Worm (Caenorhabditis elegans): Measurements from ENCODE around the gene fmo-1.

fmo-1 gene

DNA sequence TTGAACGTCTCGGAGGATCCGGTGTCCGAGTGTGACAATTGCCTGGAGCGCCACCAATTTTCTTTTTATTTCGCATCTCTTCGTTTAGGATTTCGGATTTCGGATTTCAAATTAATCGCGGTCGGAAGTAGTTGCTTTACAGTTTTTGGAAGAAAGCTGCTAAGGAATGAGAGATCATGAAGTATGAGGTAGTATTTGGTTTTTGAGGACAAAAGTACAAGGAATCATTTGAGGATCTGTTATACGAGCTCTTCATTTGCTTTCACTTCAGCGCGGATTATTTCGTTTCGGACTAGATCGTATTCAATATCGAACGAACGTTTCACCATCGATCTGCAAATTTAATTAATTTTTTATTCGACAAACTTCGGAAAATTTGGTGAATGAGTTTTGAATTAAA, 38.0 kb downstream of the fmo-1 start, which contains the start of gene R102.11:
TSS of gene R102.11 (minus strand) at position 101 of the 400 bp plus-strand sequence.
- TF ChIP-seq hrde-1 (tag; optimal IDR thresholded peaks at IDR 0.05; ENCODE audit: borderline replicate concordance) (no peak), aptf-2 (GFP tag; conservative IDR thresholded peaks at IDR 0.05) (no peak), Y53G8AR.9 (GFP tag; conservative IDR thresholded peaks at IDR 0.05) (no peak), aptf-3 (GFP tag; IDR thresholded peaks at IDR 0.05) (no peak), ccch-3 (GFP tag; optimal IDR thresholded peaks at IDR 0.05) (no peak), hlh-12 (tag; optimal IDR thresholded peaks at IDR 0.05) (no peak), F55B11.4 (tag; optimal IDR thresholded peaks at IDR 0.05; ENCODE audit: borderline replicate concordance, insufficient read depth) (no peak), F37B4.10 (GFP tag; IDR thresholded peaks at IDR 0.05) (no peak), F57C9.4 (tag; optimal IDR thresholded peaks at IDR 0.05) (no peak), hsf-1 (GFP tag; IDR thresholded peaks at IDR 0.05) (no peak), egl-18 (GFP tag; IDR thresholded peaks at IDR 0.05) (no peak), atf-7 (tag; optimal IDR thresholded peaks at IDR 0.05) (no peak), madf-6 (GFP tag; IDR thresholded peaks at IDR 0.05) (no peak), Y79H2A.3 (GFP tag; conservative IDR thresholded peaks at IDR 0.05) (no peak), madf-10 (tag; optimal IDR thresholded peaks at IDR 0.05) (no peak), ets-4 (GFP tag; optimal IDR thresholded peaks at IDR 0.05) (no peak)

DNA sequence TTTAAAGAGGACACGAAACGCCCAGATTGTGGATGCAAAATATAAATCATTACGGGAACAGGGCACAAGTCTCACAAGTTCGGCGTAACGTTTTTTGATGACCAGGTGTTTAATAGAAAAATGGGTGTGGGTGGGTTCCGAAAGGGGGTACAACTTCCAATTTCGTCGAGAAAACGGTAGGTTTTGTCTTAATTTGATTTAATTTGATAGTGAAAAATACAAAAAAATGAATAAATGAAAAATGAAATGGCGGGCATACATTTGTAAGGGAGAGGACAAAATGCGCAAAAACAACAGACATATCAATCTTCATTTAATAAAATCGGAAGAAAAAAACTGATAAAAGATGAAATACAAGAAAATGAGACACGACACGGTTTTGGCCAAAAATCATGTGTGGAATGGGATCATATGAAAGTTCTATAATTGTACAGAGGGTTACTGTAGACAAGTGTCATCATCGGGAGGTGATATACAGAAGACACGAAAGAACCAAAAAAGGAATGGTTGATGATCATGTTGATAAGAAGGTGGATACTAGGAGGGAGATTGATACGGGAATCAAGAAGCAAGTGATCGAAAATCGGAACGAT, 40.3 kb downstream of the fmo-1 start:
- TF ChIP-seq efl-1 (GFP tag; optimal IDR thresholded peaks at IDR 0.05) (no peak), snpc-1.1 (tag; optimal IDR thresholded peaks at IDR 0.05; ENCODE audit: insufficient read depth) (no peak), nhr-80 (tag; optimal IDR thresholded peaks at IDR 0.05) (no peak), mel-28 (tag; optimal IDR thresholded peaks at IDR 0.05; ENCODE audit: borderline replicate concordance) (no peak), F39B2.1 (GFP tag; IDR thresholded peaks at IDR 0.05) (no peak), F57C9.4 (tag; optimal IDR thresholded peaks at IDR 0.05) (no peak), cebp-1 (GFP tag; IDR thresholded peaks at IDR 0.05) (no peak), cebp-1 (tag; optimal IDR thresholded peaks at IDR 0.05) (no peak), him-1 (tag; optimal IDR thresholded peaks at IDR 0.05) (no peak), somi-1 (GFP tag; optimal IDR thresholded peaks at IDR 0.05) (peak; percentile 5)

DNA sequence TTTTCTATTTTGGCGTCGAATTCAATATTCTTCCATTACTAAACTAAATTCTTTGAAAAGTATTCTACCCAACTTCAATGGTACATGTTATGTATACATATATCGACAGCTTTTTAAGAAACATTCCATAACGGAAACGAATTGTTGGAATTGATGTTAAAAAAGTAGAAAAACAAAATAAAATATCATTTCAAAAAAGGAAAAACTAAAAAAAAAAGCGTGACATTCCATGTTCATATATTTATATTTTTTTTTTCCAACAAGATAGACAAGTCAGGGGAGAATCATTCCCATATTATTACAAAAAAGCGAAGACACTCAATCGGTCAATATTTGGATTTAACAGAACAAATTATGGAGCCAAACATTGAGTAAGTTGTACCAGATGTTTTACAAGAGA, 43.5 kb downstream of the fmo-1 start, which contains the start of gene R102.10:
TSS of gene R102.10 (plus strand) at position 301 of the 400 bp plus-strand sequence.
- TF ChIP-seq nhr-120 (GFP tag; IDR thresholded peaks at IDR 0.05): no peak
- TF ChIP-seq ceh-100 (GFP tag; IDR thresholded peaks at IDR 0.05): no peak
- no peak for TF ChIP-seq nhr-90 (tag; optimal IDR thresholded peaks at IDR 0.05)
- TF ChIP-seq nhr-80 (tag; optimal IDR thresholded peaks at IDR 0.05): no peak
- TF ChIP-seq attf-3 (GFP tag; conservative IDR thresholded peaks at IDR 0.05): no peak
- no peak for TF ChIP-seq dpl-1 (GFP tag; optimal IDR thresholded peaks at IDR 0.05)
- no peak for TF ChIP-seq dox-1 (GFP tag; IDR thresholded peaks at IDR 0.05)
- no peak for TF ChIP-seq sptf-2 (GFP tag; optimal IDR thresholded peaks at IDR 0.05)
- TF ChIP-seq B0035.1 (tag; optimal IDR thresholded peaks at IDR 0.05): no peak
- TF ChIP-seq hlh-26 (GFP tag; conservative IDR thresholded peaks at IDR 0.05): no peak
- no peak for TF ChIP-seq D2030.7 (GFP tag; IDR thresholded peaks at IDR 0.05)
- TF ChIP-seq chd-7 (tag; optimal IDR thresholded peaks at IDR 0.05): no peak
- no peak for TF ChIP-seq ztf-6 (GFP tag; IDR thresholded peaks at IDR 0.05)
- no peak for TF ChIP-seq rpc-1 (optimal IDR thresholded peaks at IDR 0.05)
- TF ChIP-seq rpc-1 (tag; optimal IDR thresholded peaks at IDR 0.05): no peak
- no peak for TF ChIP-seq nfya-1 (tag; optimal IDR thresholded peaks at IDR 0.05; ENCODE audit: borderline replicate concordance, insufficient read depth)
- no peak for TF ChIP-seq Y53F4B.3 (GFP tag; IDR thresholded peaks at IDR 0.05)
- no peak for TF ChIP-seq B0019.2 (GFP tag; conservative IDR thresholded peaks at IDR 0.05)
- TF ChIP-seq sdz-38 (tag; optimal IDR thresholded peaks at IDR 0.05): no peak
- no peak for TF ChIP-seq hrde-1 (tag; optimal IDR thresholded peaks at IDR 0.05; ENCODE audit: borderline replicate concordance)
- no peak for TF ChIP-seq F33H1.4 (GFP tag; IDR thresholded peaks at IDR 0.05)
